Fruit fly (Drosophila melanogaster) whole organism, embryonic: ENCODE data around the gene holn1.
A peak's percentile ranks its signal among the peaks of the same experiment; 100 is the strongest.

Source experiments
- Adf1 ChIP-seq: fragments of 200-800 bp; sonication (Bioruptor generic); IDR thresholded peaks from 2 replicates; pipeline ENCODE4 v1.3.6; 2022; ENCODE audit warnings: missing biosample characterization, missing genetic modification characterization
- B-H1 ChIP-seq: fragments of 200-800 bp; sonication (Bioruptor generic); IDR thresholded peaks from 3 replicates; pipeline ENCODE4 v1.3.6; 2022; ENCODE audit warnings: missing biosample characterization, missing genetic modification characterization
- Bteb2 ChIP-seq: fragments of 200-800 bp; sonication (Bioruptor generic); optimal IDR thresholded peaks from 2 replicates; lab custom pipeline; 2016; ENCODE audit warnings: missing biosample characterization, missing genetic modification characterization
- CG14014 ChIP-seq: fragments of 200-800 bp; sonication (Bioruptor generic); IDR thresholded peaks from 2 replicates; pipeline ENCODE4 v1.3.6; 2022; ENCODE audit warnings: missing biosample characterization, missing genetic modification characterization
- CG14860 ChIP-seq: fragments of 200-800 bp; sonication (Bioruptor generic); IDR thresholded peaks from 3 replicates; pipeline ENCODE4 v1.3.6; 2022; ENCODE audit warnings: missing biosample characterization, missing genetic modification characterization; ENCODE audit not compliant: partially characterized antibody
- CG16813 ChIP-seq: fragments of 200-800 bp; sonication (Bioruptor generic); IDR thresholded peaks from 3 replicates; pipeline ENCODE4 v1.3.6; 2022; ENCODE audit warnings: missing biosample characterization, missing genetic modification characterization; ENCODE audit not compliant: partially characterized antibody
- CG18599 ChIP-seq: fragments of 200-800 bp; sonication (Bioruptor generic); optimal IDR thresholded peaks from 3 replicates; lab custom pipeline; 2017; ENCODE audit warnings: missing biosample characterization, missing genetic modification characterization, mild to moderate bottlenecking, moderate library complexity, missing genetic modification reagents
- CG2129 ChIP-seq: fragments of 200-800 bp; sonication (Bioruptor generic); IDR thresholded peaks from 2 replicates; pipeline ENCODE4 v1.3.6; 2022; ENCODE audit warnings: missing biosample characterization, missing genetic modification characterization; ENCODE audit not compliant: partially characterized antibody
- CG33213 ChIP-seq: fragments of 200-800 bp; sonication (Bioruptor generic); optimal IDR thresholded peaks from 3 replicates; lab custom pipeline; 2016; ENCODE audit warnings: missing biosample characterization, missing genetic modification characterization
- CG34224 ChIP-seq: fragments of 200-800 bp; sonication (Bioruptor generic); IDR thresholded peaks from 3 replicates; pipeline ENCODE4 v1.3.6; 2022; ENCODE audit warnings: missing biosample characterization, missing genetic modification characterization; ENCODE audit not compliant: partially characterized antibody
- CG3847 ChIP-seq: fragments of 200-800 bp; sonication (Bioruptor generic); IDR thresholded peaks from 2 replicates; pipeline ENCODE4 v1.3.6; 2022; ENCODE audit warnings: missing biosample characterization, missing genetic modification characterization
- CG3995 ChIP-seq: fragments of 200-800 bp; sonication (Bioruptor generic); optimal IDR thresholded peaks from 3 replicates; lab custom pipeline; 2016; ENCODE audit warnings: missing biosample characterization, missing genetic modification characterization
- CG6272 ChIP-seq: fragments of 200-800 bp; sonication (Bioruptor generic); IDR thresholded peaks from 2 replicates; pipeline ENCODE4 v1.3.6; 2022; ENCODE audit warnings: missing biosample characterization, missing genetic modification characterization
- CG9876 ChIP-seq: fragments of 200-800 bp; sonication (Bioruptor generic); optimal IDR thresholded peaks from 2 replicates; lab custom pipeline; 2016; ENCODE audit warnings: missing biosample characterization, missing genetic modification characterization
- CHES-1-like ChIP-seq: fragments of 200-800 bp; sonication (Bioruptor generic); optimal IDR thresholded peaks from 2 replicates; lab custom pipeline; 2016; ENCODE audit warnings: missing biosample characterization, missing genetic modification characterization
- CoRest ChIP-seq: fragments of 200-800 bp; sonication (Bioruptor generic); optimal IDR thresholded peaks from 3 replicates; lab custom pipeline; 2018; ENCODE audit warnings: missing biosample characterization, mild to moderate bottlenecking, missing genetic modification characterization, moderate library complexity
- Dad ChIP-seq: fragments of 200-800 bp; sonication (Bioruptor generic); optimal IDR thresholded peaks from 3 replicates; lab custom pipeline; 2016; ENCODE audit warnings: missing biosample characterization, missing genetic modification characterization
- Dll ChIP-seq: fragments of 200-800 bp; sonication (Bioruptor generic); IDR thresholded peaks from 4 replicates; pipeline ENCODE4 v1.3.6; 2022; ENCODE audit warnings: missing biosample characterization, missing genetic modification characterization; ENCODE audit not compliant: partially characterized antibody
- Dref ChIP-seq: fragments of 200-800 bp; sonication (Bioruptor generic); IDR thresholded peaks from 2 replicates; pipeline ENCODE4 v1.3.6; 2022; ENCODE audit warnings: missing biosample characterization, missing genetic modification characterization
- E2f2 ChIP-seq: fragments of 200-800 bp; sonication (Bioruptor generic); IDR thresholded peaks from 2 replicates; pipeline ENCODE4 v1.3.6; 2022; ENCODE audit warnings: missing biosample characterization, missing genetic modification characterization
- HLH54F ChIP-seq: fragments of 200-800 bp; sonication (Bioruptor generic); optimal IDR thresholded peaks from 3 replicates; lab custom pipeline; 2016; ENCODE audit warnings: missing biosample characterization, missing genetic modification characterization
- MESR4 ChIP-seq: fragments of 200-800 bp; sonication (Bioruptor generic); optimal IDR thresholded peaks from 2 replicates; lab custom pipeline; 2018; ENCODE audit warnings: missing biosample characterization, mild to moderate bottlenecking, missing genetic modification characterization, moderate library complexity
- Med ChIP-seq: fragments of 200-800 bp; sonication (Bioruptor generic); peaks from one replicate; lab custom pipeline; 2016; ENCODE audit warnings: missing biosample characterization, missing genetic modification characterization, mild to moderate bottlenecking, inconsistent platforms, moderate library complexity
- Myb ChIP-seq: fragments of 200-800 bp; sonication (Bioruptor generic); optimal IDR thresholded peaks from 2 replicates; lab custom pipeline; 2016; ENCODE audit warnings: missing biosample characterization, missing genetic modification characterization
- Scr ChIP-seq: fragments of 200-800 bp; sonication (Bioruptor generic); IDR thresholded peaks from 2 replicates; pipeline ENCODE4 v1.3.6; 2022; ENCODE audit warnings: missing biosample characterization, missing genetic modification characterization; ENCODE audit not compliant: partially characterized antibody
- Sry-δ ChIP-seq: fragments of 200-800 bp; sonication (Bioruptor generic); optimal IDR thresholded peaks from 2 replicates; lab custom pipeline; 2016; ENCODE audit warnings: missing biosample characterization, missing genetic modification characterization
- YL-1 ChIP-seq: fragments of 200-800 bp; sonication (Bioruptor generic); optimal IDR thresholded peaks from 3 replicates; lab custom pipeline; 2017; ENCODE audit warnings: missing biosample characterization, mild to moderate bottlenecking, missing genetic modification characterization
- ato ChIP-seq: fragments of 200-800 bp; sonication (Bioruptor generic); IDR thresholded peaks from 2 replicates; pipeline ENCODE4 v1.3.6; 2022; ENCODE audit warnings: missing biosample characterization, missing genetic modification characterization; ENCODE audit not compliant: partially characterized antibody
- bab2 ChIP-seq: fragments of 200-800 bp; sonication (Bioruptor generic); optimal IDR thresholded peaks from 2 replicates; lab custom pipeline; 2016; ENCODE audit warnings: missing biosample characterization, missing genetic modification characterization
- bbx ChIP-seq: fragments of 200-800 bp; sonication (Bioruptor generic); IDR thresholded peaks from 2 replicates; pipeline ENCODE4 v1.3.6; 2022; ENCODE audit warnings: missing biosample characterization, missing genetic modification characterization; ENCODE audit not compliant: partially characterized antibody
- btn ChIP-seq: fragments of 200-800 bp; sonication (Bioruptor generic); optimal IDR thresholded peaks from 2 replicates; lab custom pipeline; 2016; ENCODE audit warnings: missing biosample characterization, missing genetic modification characterization
- dpn ChIP-seq, 2 experiments: fragments of 200-800 bp; sonication (Bioruptor generic); optimal IDR thresholded peaks; 3 replicates each; lab custom pipeline; 2016; ENCODE audit warnings: missing biosample characterization in 2 of 2, missing genetic modification characterization in 2 of 2
- exex ChIP-seq: fragments of 200-800 bp; sonication (Bioruptor generic); optimal IDR thresholded peaks from 4 replicates; lab custom pipeline; 2018; ENCODE audit warnings: missing biosample characterization, mild to moderate bottlenecking, missing genetic modification characterization, moderate library complexity
- gfzf ChIP-seq: fragments of 200-800 bp; sonication (Bioruptor generic); optimal IDR thresholded peaks from 2 replicates; lab custom pipeline; 2016; ENCODE audit warnings: missing biosample characterization, mild to moderate bottlenecking, missing genetic modification characterization, moderate library complexity
- grau ChIP-seq: fragments of 200-800 bp; optimal IDR thresholded peaks from 3 replicates; lab custom pipeline; 2019; ENCODE audit warnings: missing biosample characterization, mild to moderate bottlenecking, missing genetic modification characterization, moderate library complexity
- kah ChIP-seq: fragments of 200-800 bp; sonication (Bioruptor generic); optimal IDR thresholded peaks from 2 replicates; lab custom pipeline; 2018; ENCODE audit warnings: missing biosample characterization, mild to moderate bottlenecking, missing genetic modification characterization
- lilli ChIP-seq: fragments of 200-800 bp; sonication (Bioruptor generic); optimal IDR thresholded peaks from 3 replicates; lab custom pipeline; 2016; ENCODE audit warnings: missing biosample characterization, missing genetic modification characterization
- mld ChIP-seq: fragments of 200-800 bp; sonication (Bioruptor generic); IDR thresholded peaks from 3 replicates; pipeline ENCODE4 v1.3.6; 2022; ENCODE audit warnings: missing biosample characterization, missing genetic modification characterization; ENCODE audit not compliant: partially characterized antibody
- nerfin-2 ChIP-seq: fragments of 200-800 bp; sonication (Bioruptor generic); IDR thresholded peaks from 2 replicates; pipeline ENCODE4 v1.3.6; 2022; ENCODE audit warnings: missing biosample characterization, missing genetic modification characterization; ENCODE audit not compliant: partially characterized antibody
- p53 ChIP-seq: fragments of 200-800 bp; sonication (Bioruptor generic); optimal IDR thresholded peaks from 2 replicates; lab custom pipeline; 2016; ENCODE audit warnings: missing biosample characterization, missing genetic modification characterization
- repo ChIP-seq: fragments of 200-800 bp; sonication (Bioruptor generic); optimal IDR thresholded peaks from 2 replicates; lab custom pipeline; 2016; ENCODE audit warnings: missing biosample characterization, missing genetic modification characterization
- scrt ChIP-seq: fragments of 200-800 bp; sonication (Bioruptor generic); optimal IDR thresholded peaks from 2 replicates; lab custom pipeline; 2018; ENCODE audit warnings: missing biosample characterization, mild to moderate bottlenecking, missing genetic modification characterization, moderate library complexity
- tna ChIP-seq: fragments of 200-800 bp; sonication (Bioruptor generic); IDR thresholded peaks from 2 replicates; pipeline ENCODE4 v1.3.6; 2022; ENCODE audit warnings: missing biosample characterization, missing genetic modification characterization; ENCODE audit not compliant: partially characterized antibody
- trem ChIP-seq: fragments of 200-800 bp; optimal IDR thresholded peaks from 3 replicates; lab custom pipeline; 2019; ENCODE audit warnings: missing biosample characterization, mild to moderate bottlenecking, missing genetic modification characterization, moderate library complexity
- unc-4 ChIP-seq: fragments of 200-800 bp; sonication (Bioruptor generic); IDR thresholded peaks from 2 replicates; pipeline ENCODE4 v1.3.6; 2022; ENCODE audit warnings: missing biosample characterization, missing genetic modification characterization; ENCODE audit not compliant: partially characterized antibody
- zen ChIP-seq: fragments of 200-800 bp; sonication (Bioruptor generic); optimal IDR thresholded peaks from 3 replicates; lab custom pipeline; 2018; ENCODE audit warnings: missing biosample characterization, mild to moderate bottlenecking, missing genetic modification characterization, moderate library complexity
- zfh2 ChIP-seq: fragments of 200-800 bp; sonication (Bioruptor generic); optimal IDR thresholded peaks from 2 replicates; lab custom pipeline; 2016; ENCODE audit warnings: missing biosample characterization, missing genetic modification characterization

Gene holn1

dm6 chr2L:10430802-10431476, 4.9 kb upstream of the holn1 start, which contains the start of the genes Bug22 and TfIIB (continued):
- TF ChIP-seq bbx, result 0 out of 2 replicates have a peak, but pooled peaks have one; percentile 15
- TF ChIP-seq trem, result peak; percentile 56
- TF ChIP-seq scrt (GFP tag; lab: Kevin White, UChicago), result peak; percentile 48

dm6 chr2L:10437317-10437716, 1.5 kb downstream of the holn1 start, which contains the start of gene STUB1:
Gene STUB1 (plus strand): TSS chr2L:10437548.
- TF ChIP-seq kah (GFP tag; lab: Kevin White, UChicago) (no peak), CoRest (tag; lab: Kevin White, UChicago) (peak; percentile 28), CG2129 (peak; percentile 48), zfh2 (GFP tag; lab: Kevin White, UChicago) (peak; percentile 57), dpn (GFP tag; optimal IDR thresholded peaks at IDR 0.05; lab: Kevin White, UChicago) (peak in 1 of 2 experiments; percentile 14), Dref (peak; percentile 94), repo (peak; percentile 8), CHES-1-like (GFP tag; lab: Kevin White, UChicago) (peak; percentile 43), CG3995 (GFP tag; lab: Kevin White, UChicago) (peak; percentile 59), CG14014 (0 out of 2 replicates have a peak, but pooled peaks have one; percentile 14), CG14860 (GFP tag; lab: Robert Waterston, UW) (peak; percentile 99), Dad (GFP tag; lab: Kevin White, UChicago) (peak; percentile 8), CG33213 (no peak), Bteb2 (GFP tag; lab: Kevin White, UChicago) (peak; percentile 2), CG3847 (GFP tag; lab: Robert Waterston, UW) (peak; percentile 57), bab2 (no peak), Scr (GFP tag; lab: Robert Waterston, UW) (peak; percentile 96), Sry-δ (GFP tag; lab: Kevin White, UChicago) (peak; percentile 89), nerfin-2 (GFP tag; lab: Robert Waterston, UW) (peak; percentile 97), btn (GFP tag; lab: Kevin White, UChicago) (no peak), exex (tag; lab: Kevin White, UChicago) (peak; percentile 24), mld (GFP tag; lab: Robert Waterston, UW) (peak; percentile 98), lilli (GFP tag; lab: Kevin White, UChicago) (peak; percentile 31), CG9876 (GFP tag; lab: Kevin White, UChicago) (no peak), p53 (no peak), YL-1 (GFP tag; lab: Kevin White, UChicago) (peak; percentile 43), CG6272 (GFP tag; lab: Robert Waterston, UW) (peak; percentile 31; the same call in 1 of the 2 replicates), MESR4 (peak; percentile 46), Adf1 (GFP tag; lab: Robert Waterston, UW) (no peak), Dll (peak; percentile 95), grau (no peak), CG34224 (GFP tag; lab: Robert Waterston, UW) (peak; percentile 98), B-H1 (GFP tag; lab: Robert Waterston, UW) (no peak), CG18599 (no peak), HLH54F (GFP tag; lab: Kevin White, UChicago) (peak; percentile 13), unc-4 (peak; percentile 96), Myb (GFP tag; lab: Kevin White, UChicago) (peak; percentile 81), gfzf (GFP tag; lab: Kevin White, UChicago) (peak; percentile 3), CG16813 (GFP tag; lab: Robert Waterston, UW) (peak; percentile 93), Med (GFP tag; lab: Kevin White, UChicago) (peak; percentile 80), E2f2 (GFP tag; lab: Robert Waterston, UW) (peak; percentile 87), zen (tag; lab: Kevin White, UChicago) (no peak), tna (GFP tag; lab: Robert Waterston, UW) (peak; percentile 97), ato (GFP tag; lab: Robert Waterston, UW) (peak; percentile 93)
